Fruit fly (Drosophila melanogaster) whole organism, wandering third instar larva: ENCODE data around the gene PXo.

Source experiments
- Abd-B ChIP-seq: fragments of >200 bp; optimal IDR thresholded peaks from 2 replicates; lab custom pipeline; 2017; ENCODE audit warnings: missing biosample characterization, missing genetic modification characterization
- Dif ChIP-seq: fragments of 200-275, 200-300 bp; sonication (Bioruptor generic); optimal IDR thresholded peaks from 2 replicates; lab custom pipeline; 2018; ENCODE audit warnings: missing biosample characterization, missing genetic modification characterization; ENCODE audit not compliant: partially characterized antibody
- Hr78 ChIP-seq: fragments of >200 bp; optimal IDR thresholded peaks from 2 replicates; lab custom pipeline; 2017; ENCODE audit warnings: missing biosample characterization, missing genetic modification characterization
- Myc ChIP-seq: fragments of >200 bp; optimal IDR thresholded peaks from 2 replicates; lab custom pipeline; 2017
- dsf ChIP-seq: sonication (Bioruptor generic); optimal IDR thresholded peaks from 2 replicates; lab custom pipeline; 2016; ENCODE audit warnings: missing biosample characterization, missing genetic modification characterization, borderline replicate concordance
- foxo ChIP-seq, 2 experiments: fragments of 200-800 bp; sonication (Bioruptor generic); optimal IDR thresholded peaks; 2 replicates in 1 of 2; 3 replicates in 1 of 2; lab custom pipeline; 2016 to 2017; ENCODE audit warnings: missing biosample characterization in 2 of 2, missing genetic modification characterization in 2 of 2
- h ChIP-seq: fragments of 200-800 bp; sonication (Bioruptor generic); optimal IDR thresholded peaks from 3 replicates; lab custom pipeline; 2016; ENCODE audit warnings: missing biosample characterization, mild to moderate bottlenecking, missing genetic modification characterization
- pan ChIP-seq: fragments of >200 bp; optimal IDR thresholded peaks from 2 replicates; lab custom pipeline; 2017
- sage ChIP-seq: fragments of 200-800 bp; sonication (Bioruptor generic); optimal IDR thresholded peaks from 2 replicates; lab custom pipeline; 2016; ENCODE audit warnings: missing biosample characterization, mild to moderate bottlenecking, missing genetic modification characterization

- TF ChIP-seq Abd-B (no peak), h (no peak), sage (GFP tag; lab: Kevin White, UChicago) (no peak), pan (lab: Kevin White, UChicago) (no peak), Hr78 (no peak), foxo (GFP tag; optimal IDR thresholded peaks at IDR 0.05; lab: Kevin White, UChicago) (no peak), Myc (no peak), Dif (no peak), dsf (GFP tag; lab: Kevin White, UChicago) (no peak)
Observed at dm6 chr3L:5907077-5907476, 14.0 kb downstream of the PXo start, which contains the start of gene CG13288.
